Fruit fly (Drosophila melanogaster) whole organism, embryonic: ENCODE results near the gene CG9961.

Experiments
- ATbp ChIP-seq: fragments of 200-800 bp; sonication (Bioruptor generic); optimal IDR thresholded peaks from 2 replicates; lab custom pipeline; 2017; ENCODE audit warnings: missing biosample characterization, mild to moderate bottlenecking, missing genetic modification characterization, missing genetic modification reagents
- CG11504 ChIP-seq: fragments of 200-800 bp; sonication (Bioruptor generic); optimal IDR thresholded peaks from 3 replicates; lab custom pipeline; 2019; ENCODE audit warnings: missing biosample characterization, mild to moderate bottlenecking, missing genetic modification characterization, moderate library complexity
- CG15011 ChIP-seq: fragments of 200-800 bp; sonication (Bioruptor generic); optimal IDR thresholded peaks from 3 replicates; lab custom pipeline; 2018; ENCODE audit warnings: missing biosample characterization, mild to moderate bottlenecking, missing genetic modification characterization
- CG15479 ChIP-seq: fragments of 200-800 bp; sonication (Bioruptor generic); optimal IDR thresholded peaks from 3 replicates; lab custom pipeline; 2019; ENCODE audit warnings: missing biosample characterization, mild to moderate bottlenecking, missing genetic modification characterization, moderate library complexity
- CG18599 ChIP-seq: fragments of 200-800 bp; sonication (Bioruptor generic); optimal IDR thresholded peaks from 3 replicates; lab custom pipeline; 2017; ENCODE audit warnings: missing biosample characterization, missing genetic modification characterization, mild to moderate bottlenecking, moderate library complexity, missing genetic modification reagents
- CG2120 ChIP-seq: fragments of 200-800 bp; sonication (Bioruptor generic); optimal IDR thresholded peaks from 3 replicates; lab custom pipeline; 2016; ENCODE audit warnings: missing biosample characterization, missing genetic modification characterization
- CG2678 ChIP-seq: fragments of 200-800 bp; sonication (Bioruptor generic); optimal IDR thresholded peaks from 3 replicates; lab custom pipeline; 2019; ENCODE audit warnings: missing biosample characterization, mild to moderate bottlenecking, missing genetic modification characterization, moderate library complexity
- CG32532 ChIP-seq: fragments of 200-800 bp; sonication (Bioruptor generic); IDR thresholded peaks from 2 replicates; pipeline ENCODE4 v1.3.6; 2022; ENCODE audit warnings: missing biosample characterization, missing genetic modification characterization
- CG3407 ChIP-seq: fragments of 200-800 bp; sonication (Bioruptor generic); optimal IDR thresholded peaks from 2 replicates; lab custom pipeline; 2018; ENCODE audit warnings: missing biosample characterization, mild to moderate bottlenecking, missing genetic modification characterization
- CG34376 ChIP-seq: fragments of 200-800 bp; sonication (Bioruptor generic); optimal IDR thresholded peaks from 2 replicates; lab custom pipeline; 2018; ENCODE audit warnings: missing biosample characterization, mild to moderate bottlenecking, missing genetic modification characterization
- CG4328 ChIP-seq: fragments of 200-800 bp; sonication (Bioruptor generic); optimal IDR thresholded peaks from 3 replicates; lab custom pipeline; 2017; ENCODE audit warnings: missing biosample characterization, missing genetic modification reagents, missing genetic modification characterization
- CG4360 ChIP-seq: fragments of 200-800 bp; sonication (Bioruptor generic); IDR thresholded peaks from 2 replicates; pipeline ENCODE4 v1.3.6; 2022; ENCODE audit warnings: missing biosample characterization, missing genetic modification characterization
- CG5180 ChIP-seq: fragments of 200-800 bp; sonication (Bioruptor generic); optimal IDR thresholded peaks from 3 replicates; lab custom pipeline; 2017; ENCODE audit warnings: missing biosample characterization, missing genetic modification characterization, mild to moderate bottlenecking, moderate library complexity, missing genetic modification reagents
- CG8924 ChIP-seq: fragments of 200-800 bp; optimal IDR thresholded peaks from 3 replicates; lab custom pipeline; 2019; ENCODE audit warnings: missing biosample characterization, mild to moderate bottlenecking, missing genetic modification characterization, moderate library complexity
- CG9215 ChIP-seq: fragments of 200-800 bp; sonication (Bioruptor generic); IDR thresholded peaks from 2 replicates; pipeline ENCODE4 v1.3.6; 2022; ENCODE audit warnings: missing biosample characterization, missing genetic modification characterization
- CG9876 ChIP-seq: fragments of 200-800 bp; sonication (Bioruptor generic); optimal IDR thresholded peaks from 2 replicates; lab custom pipeline; 2016; ENCODE audit warnings: missing biosample characterization, missing genetic modification characterization
- Chrac-16 ChIP-seq: fragments of 200-800 bp; sonication (Bioruptor generic); optimal IDR thresholded peaks from 3 replicates; lab custom pipeline; 2016; ENCODE audit warnings: missing biosample characterization, missing genetic modification characterization
- CkIIα-i1 ChIP-seq: fragments of 200-800 bp; sonication (Bioruptor generic); IDR thresholded peaks from 2 replicates; pipeline ENCODE4 v1.3.6; 2022; ENCODE audit warnings: missing biosample characterization, missing genetic modification characterization
- CoRest ChIP-seq: fragments of 200-800 bp; sonication (Bioruptor generic); optimal IDR thresholded peaks from 3 replicates; lab custom pipeline; 2018; ENCODE audit warnings: missing biosample characterization, mild to moderate bottlenecking, missing genetic modification characterization, moderate library complexity
- CrebB ChIP-seq: fragments of 200-800 bp; sonication (Bioruptor generic); optimal IDR thresholded peaks from 3 replicates; lab custom pipeline; 2018; ENCODE audit warnings: missing biosample characterization, mild to moderate bottlenecking, missing genetic modification characterization
- ERR ChIP-seq: fragments of 200-800 bp; sonication (Bioruptor generic); optimal IDR thresholded peaks from 2 replicates; lab custom pipeline; 2016; ENCODE audit warnings: missing biosample characterization, missing genetic modification characterization
- Fer3 ChIP-seq: fragments of 200-800 bp; sonication (Bioruptor generic); optimal IDR thresholded peaks from 2 replicates; lab custom pipeline; 2018; ENCODE audit warnings: missing biosample characterization, mild to moderate bottlenecking, missing genetic modification characterization, moderate library complexity
- Hr3 ChIP-seq: fragments of 200-800 bp; sonication (Bioruptor generic); optimal IDR thresholded peaks from 3 replicates; lab custom pipeline; 2016; ENCODE audit warnings: missing biosample characterization, missing genetic modification characterization
- Lhr ChIP-seq: fragments of 200-800 bp; sonication (Bioruptor generic); optimal IDR thresholded peaks from 3 replicates; lab custom pipeline; 2017; ENCODE audit warnings: mild to moderate bottlenecking, missing biosample characterization, missing genetic modification reagents, missing genetic modification characterization
- MTF-1 ChIP-seq: fragments of 200-800 bp; sonication (Bioruptor generic); optimal IDR thresholded peaks from 2 replicates; lab custom pipeline; 2018; ENCODE audit warnings: missing biosample characterization, mild to moderate bottlenecking, missing genetic modification characterization, borderline replicate concordance
- Mad ChIP-seq: fragments of 200-800 bp; sonication (Bioruptor generic); optimal IDR thresholded peaks from 2 replicates; lab custom pipeline; 2016; ENCODE audit warnings: missing biosample characterization, missing genetic modification characterization
- Max ChIP-seq: fragments of 200-800 bp; sonication (Bioruptor generic); optimal IDR thresholded peaks from 2 replicates; lab custom pipeline; 2016; ENCODE audit warnings: missing biosample characterization, mild to moderate bottlenecking, missing genetic modification characterization
- NFAT ChIP-seq: fragments of 200-800 bp; sonication (Bioruptor generic); IDR thresholded peaks from 2 replicates; pipeline ENCODE4 v1.3.6; 2022; ENCODE audit warnings: missing biosample characterization, missing genetic modification characterization
- Ravus ChIP-seq: fragments of 200-800 bp; sonication (Bioruptor generic); IDR thresholded peaks from 2 replicates; pipeline ENCODE4 v1.3.6; 2022; ENCODE audit warnings: missing biosample characterization, missing genetic modification characterization
- Side ChIP-seq: fragments of 200-800 bp; sonication (Bioruptor generic); optimal IDR thresholded peaks from 2 replicates; lab custom pipeline; 2016; ENCODE audit warnings: missing biosample characterization, missing genetic modification characterization
- Sry-β ChIP-seq: fragments of 200-800 bp; sonication (Bioruptor generic); optimal IDR thresholded peaks from 2 replicates; lab custom pipeline; 2018; ENCODE audit warnings: missing biosample characterization, mild to moderate bottlenecking, missing genetic modification characterization, moderate library complexity
- bcd ChIP-seq: fragments of 200-800 bp; sonication (Bioruptor generic); optimal IDR thresholded peaks from 2 replicates; lab custom pipeline; 2017; ENCODE audit warnings: missing biosample characterization, mild to moderate bottlenecking, missing genetic modification characterization
- btn ChIP-seq: fragments of 200-800 bp; sonication (Bioruptor generic); optimal IDR thresholded peaks from 2 replicates; lab custom pipeline; 2016; ENCODE audit warnings: missing biosample characterization, missing genetic modification characterization
- cad ChIP-seq: fragments of >200 bp; optimal IDR thresholded peaks from 2 replicates; lab custom pipeline; 2017; ENCODE audit warnings: missing biosample characterization, missing genetic modification characterization
- ci ChIP-seq: fragments of 200-800 bp; sonication (Bioruptor generic); IDR thresholded peaks from 3 replicates; pipeline ENCODE4 v1.3.6; 2022; ENCODE audit warnings: missing biosample characterization, missing genetic modification characterization
- dimm ChIP-seq: fragments of 200-800 bp; sonication (Bioruptor generic); IDR thresholded peaks from 2 replicates; pipeline ENCODE4 v1.3.6; 2022; ENCODE audit warnings: missing biosample characterization, missing genetic modification characterization
- ftz-f1 ChIP-seq: fragments of 200-800 bp; sonication (Bioruptor generic); optimal IDR thresholded peaks from 2 replicates; lab custom pipeline; 2016; ENCODE audit warnings: missing biosample characterization, missing genetic modification characterization
- ken ChIP-seq: fragments of 200-800 bp; sonication (Bioruptor generic); IDR thresholded peaks from 3 replicates; pipeline ENCODE4 v1.3.6; 2022; ENCODE audit warnings: missing biosample characterization, missing genetic modification characterization
- kni ChIP-seq: fragments of 200-800 bp; sonication (Bioruptor generic); optimal IDR thresholded peaks from 3 replicates; lab custom pipeline; 2017; ENCODE audit warnings: mild to moderate bottlenecking, missing biosample characterization, missing genetic modification reagents, missing genetic modification characterization
- nmo ChIP-seq: fragments of 200-800 bp; sonication (Bioruptor generic); optimal IDR thresholded peaks from 2 replicates; lab custom pipeline; 2018; ENCODE audit warnings: missing biosample characterization, mild to moderate bottlenecking, missing genetic modification characterization, moderate library complexity
- odd ChIP-seq: fragments of 200-800 bp; sonication (Bioruptor generic); optimal IDR thresholded peaks from 2 replicates; lab custom pipeline; 2017; ENCODE audit warnings: missing biosample characterization, mild to moderate bottlenecking, missing genetic modification characterization
- org-1 ChIP-seq: fragments of 200-800 bp; sonication (Bioruptor generic); optimal IDR thresholded peaks from 2 replicates; lab custom pipeline; 2017; ENCODE audit warnings: missing biosample characterization, missing genetic modification characterization
- p53 ChIP-seq: fragments of 200-800 bp; sonication (Bioruptor generic); optimal IDR thresholded peaks from 2 replicates; lab custom pipeline; 2016; ENCODE audit warnings: missing biosample characterization, missing genetic modification characterization
- phol ChIP-seq: fragments of 200-800 bp; sonication (Bioruptor generic); optimal IDR thresholded peaks from 3 replicates; lab custom pipeline; 2018; ENCODE audit warnings: missing biosample characterization, mild to moderate bottlenecking, missing genetic modification characterization, moderate library complexity
- pros ChIP-seq: fragments of 200-800 bp; sonication (Bioruptor generic); optimal IDR thresholded peaks from 3 replicates; lab custom pipeline; 2019; ENCODE audit warnings: missing biosample characterization, mild to moderate bottlenecking, missing genetic modification characterization, moderate library complexity
- schlank ChIP-seq: fragments of 200-800 bp; sonication (Bioruptor generic); optimal IDR thresholded peaks from 2 replicates; lab custom pipeline; 2018; ENCODE audit warnings: missing biosample characterization, mild to moderate bottlenecking, missing genetic modification characterization
- sisA ChIP-seq: fragments of 200-800 bp; sonication (Bioruptor generic); IDR thresholded peaks from 2 replicates; pipeline ENCODE4 v1.3.6; 2022; ENCODE audit warnings: missing biosample characterization, missing genetic modification characterization
- stc ChIP-seq: fragments of 200-800 bp; sonication (Bioruptor generic); IDR thresholded peaks from 2 replicates; pipeline ENCODE4 v1.3.6; 2022; ENCODE audit warnings: missing biosample characterization, missing genetic modification characterization
- ttk ChIP-seq: fragments of 200-800 bp; sonication (Bioruptor generic); IDR thresholded peaks from 2 replicates; pipeline ENCODE4 v2.1.2; 2022; ENCODE audit warnings: missing biosample characterization, missing genetic modification characterization

CG9961 gene

DNA sequence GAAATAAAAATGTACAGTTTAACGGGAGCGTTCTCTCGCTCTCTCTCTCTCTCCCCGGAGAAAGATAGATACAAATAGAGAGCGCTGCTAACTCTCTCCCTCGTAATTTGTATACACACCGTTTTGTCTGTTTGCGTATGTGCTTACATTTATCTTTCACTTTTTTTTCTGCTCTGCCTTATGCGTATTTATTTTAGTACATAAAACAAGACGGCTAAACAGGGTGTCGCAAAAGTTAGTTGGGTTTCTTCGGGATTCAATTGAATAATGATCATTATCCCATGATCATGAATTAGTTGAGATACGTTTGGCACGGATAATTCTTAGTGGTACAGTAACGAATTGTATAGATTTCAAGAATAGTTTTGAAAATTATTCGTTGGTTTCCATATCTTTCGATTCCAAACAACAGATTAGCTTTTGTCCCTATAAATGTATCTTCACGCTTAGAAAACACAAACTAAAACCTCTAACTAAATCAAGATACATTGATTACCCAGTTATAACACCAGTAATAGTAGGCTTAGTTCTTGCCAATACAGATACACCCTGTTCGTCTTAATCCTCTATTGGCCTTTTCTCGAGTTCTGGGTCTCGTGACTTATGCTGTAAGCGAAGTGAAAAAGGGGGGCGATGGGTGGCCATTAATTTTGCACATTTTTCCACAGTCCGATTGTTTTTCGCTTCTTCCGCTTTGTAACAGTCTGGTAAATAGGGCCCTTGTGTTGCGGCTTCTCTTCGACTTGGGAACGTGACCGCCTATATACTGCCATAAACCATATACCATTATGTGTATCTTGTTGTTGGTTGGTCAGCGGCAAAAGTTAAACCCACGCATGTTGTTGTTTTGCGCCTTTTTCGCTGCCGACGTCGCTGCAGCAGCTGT is 9.9 kb upstream of the CG9961 start:
- TF ChIP-seq Mad (GFP tag; lab: Kevin White, UChicago), result peak; percentile 42
- TF ChIP-seq CG9876 (GFP tag; lab: Kevin White, UChicago), result peak; percentile 2
- TF ChIP-seq CG9215 (GFP tag; lab: Robert Waterston, UW), result no peak
- TF ChIP-seq nmo (GFP tag; lab: Kevin White, UChicago), result peak; percentile 77
- TF ChIP-seq dimm (GFP tag; lab: Robert Waterston, UW), result no peak
- peak; percentile 92 for TF ChIP-seq CG18599 (GFP tag; lab: Kevin White, UChicago)
- TF ChIP-seq phol, result peak; percentile 86
- TF ChIP-seq pros (GFP tag; lab: Kevin White, UChicago), result peak; percentile 58
- TF ChIP-seq Hr3, result peak; percentile 50
- TF ChIP-seq CG15011 (GFP tag; lab: Kevin White, UChicago), result peak; percentile 83
- TF ChIP-seq ERR (GFP tag; lab: Kevin White, UChicago), result peak; percentile 0
- peak; percentile 86 for TF ChIP-seq kni (GFP tag; lab: Kevin White, UChicago)
- no peak for TF ChIP-seq CkIIα-i1 (GFP tag; lab: Robert Waterston, UW)
- TF ChIP-seq btn (GFP tag; lab: Kevin White, UChicago), result peak; percentile 35
- peak; percentile 81 for TF ChIP-seq odd
- peak; percentile 54 for TF ChIP-seq p53
- peak; percentile 78 for TF ChIP-seq CG34376 (GFP tag; lab: Kevin White, UChicago)
- peak; percentile 85 for TF ChIP-seq org-1 (GFP tag; lab: Kevin White, UChicago)
- TF ChIP-seq Max (GFP tag; lab: Kevin White, UChicago), result peak; percentile 49
- peak; percentile 91 for TF ChIP-seq ATbp (GFP tag; lab: Kevin White, UChicago)
- TF ChIP-seq sisA, result no peak
- peak; percentile 81 for TF ChIP-seq CG5180 (GFP tag; lab: Kevin White, UChicago)
- TF ChIP-seq CG2120, result peak; percentile 88
- TF ChIP-seq CG3407 (GFP tag; lab: Kevin White, UChicago), result peak; percentile 84
- peak; percentile 94 for TF ChIP-seq CG2678 (tag; lab: Kevin White, UChicago)
- TF ChIP-seq Lhr, result peak; percentile 49
- no peak for TF ChIP-seq ci (GFP tag; lab: Robert Waterston, UW)
- no peak for TF ChIP-seq CG32532 (GFP tag; lab: Robert Waterston, UW)
- peak; percentile 82 for TF ChIP-seq MTF-1 (GFP tag; lab: Kevin White, UChicago)
- TF ChIP-seq ttk (GFP tag; lab: Robert Waterston, UW), result no peak
- peak; percentile 85 for TF ChIP-seq CG11504 (tag; lab: Kevin White, UChicago)
- TF ChIP-seq CG15479 (GFP tag; lab: Kevin White, UChicago), result peak; percentile 50
- TF ChIP-seq cad (GFP tag; lab: Kevin White, UChicago), result peak; percentile 8
- TF ChIP-seq Ravus, result no peak
- TF ChIP-seq CG8924 (tag; lab: Kevin White, UChicago), result peak; percentile 88
- peak; percentile 71 for TF ChIP-seq schlank (tag; lab: Kevin White, UChicago)
- TF ChIP-seq NFAT (GFP tag; lab: Robert Waterston, UW), result no peak
- TF ChIP-seq Sry-β, result peak; percentile 56
- peak; percentile 84 for TF ChIP-seq Fer3 (tag; lab: Kevin White, UChicago)
- TF ChIP-seq CG4328 (GFP tag; lab: Kevin White, UChicago), result peak; percentile 85
- no peak for TF ChIP-seq ken (GFP tag; lab: Robert Waterston, UW)
- TF ChIP-seq Side, result peak; percentile 71
- peak; percentile 85 for TF ChIP-seq CoRest (tag; lab: Kevin White, UChicago)
- peak; percentile 10 for TF ChIP-seq Chrac-16 (GFP tag; lab: Kevin White, UChicago)
- TF ChIP-seq ftz-f1 (GFP tag; lab: Kevin White, UChicago), result no peak
- peak; percentile 79 for TF ChIP-seq CrebB
- TF ChIP-seq stc (GFP tag; lab: Robert Waterston, UW), result no peak
- TF ChIP-seq CG4360 (GFP tag; lab: Robert Waterston, UW), result no peak
- TF ChIP-seq bcd (GFP tag; lab: Kevin White, UChicago), result peak; percentile 83
